Worm (Caenorhabditis elegans): Measurements from ENCODE around the gene arl-1.

- TF ChIP-seq sma-3 (GFP tag; optimal IDR thresholded peaks at IDR 0.05): no peak
- TF ChIP-seq skn-1 (tag; optimal IDR thresholded peaks at IDR 0.05): no peak
- TF ChIP-seq ama-1 (optimal IDR thresholded peaks at IDR 0.05): no peak
- no peak for TF ChIP-seq snpc-4 (tag; optimal IDR thresholded peaks at IDR 0.05)
- no peak for TF ChIP-seq elt-1 (tag; optimal IDR thresholded peaks at IDR 0.05)
- no peak for TF ChIP-seq peb-1 (tag; optimal IDR thresholded peaks at IDR 0.05)
- no peak for TF ChIP-seq nhr-77 (tag; optimal IDR thresholded peaks at IDR 0.05)
- TF ChIP-seq lin-13 (GFP tag; optimal IDR thresholded peaks at IDR 0.05): peak; percentile 33
- no peak for TF ChIP-seq lin-39 (tag; optimal IDR thresholded peaks at IDR 0.05)
Observed at ce11 chrII:8603567-8604359, 22.0 kb downstream of the arl-1 start, which contains the start of gene suf-1.

Data from whole organism, L2 larva.